Worm (Caenorhabditis elegans) whole organism, young adult: Measurements from ENCODE around the gene pak-2.

Source experiments
- B0035.1 ChIP-seq: sonication (generic microtip); optimal IDR thresholded peaks from 2 replicates; lab custom pipeline; 2016; ENCODE audit warnings: missing genetic modification characterization, mild to moderate bottlenecking, missing compliant biosample characterization, missing genotype, missing genetic modification reagents
- B0261.1 ChIP-seq: sonication (generic microtip); optimal IDR thresholded peaks from 2 replicates; lab custom pipeline; 2016; ENCODE audit warnings: mild to moderate bottlenecking, missing genetic modification characterization, moderate library complexity, missing compliant biosample characterization
- B0336.3 ChIP-seq: fragments of 200-800 bp; sonication (Bioruptor generic); IDR thresholded peaks from 2 replicates; pipeline ENCODE4 v1.3.6; 2022; ENCODE audit warnings: missing genetic modification characterization, missing compliant biosample characterization
- D2030.7 ChIP-seq: fragments of 200-800 bp; sonication (Bioruptor generic); IDR thresholded peaks from 2 replicates; pipeline ENCODE4 v1.3.6; 2022; ENCODE audit warnings: missing genetic modification reagents, missing genetic modification characterization, missing compliant biosample characterization
- F10E7.11 ChIP-seq: sonication (generic microtip); optimal IDR thresholded peaks from 2 replicates; lab custom pipeline; 2017; ENCODE audit warnings: mild to moderate bottlenecking, missing genetic modification characterization, moderate library complexity, missing compliant biosample characterization
- F33H1.4 ChIP-seq: fragments of 200-800 bp; sonication (Bioruptor generic); IDR thresholded peaks from 2 replicates; pipeline ENCODE4 v1.3.6; 2022; ENCODE audit warnings: missing genetic modification reagents, missing genetic modification characterization, missing compliant biosample characterization
- F52B5.7 ChIP-seq: sonication (generic microtip); optimal IDR thresholded peaks from 2 replicates; lab custom pipeline; 2016; ENCODE audit warnings: mild to moderate bottlenecking, missing genetic modification characterization, missing compliant biosample characterization
- K12H6.12 ChIP-seq: fragments of 200-800 bp; sonication (Bioruptor generic); optimal IDR thresholded peaks from 2 replicates; lab custom pipeline; 2018; ENCODE audit warnings: mild to moderate bottlenecking, missing genetic modification characterization, missing compliant biosample characterization
- T07F8.4 ChIP-seq: sonication (generic microtip); optimal IDR thresholded peaks from 2 replicates; lab custom pipeline; 2016; ENCODE audit warnings: mild to moderate bottlenecking, missing genetic modification characterization, moderate library complexity, missing compliant biosample characterization
- T26A5.8 ChIP-seq: sonication (generic microtip); optimal IDR thresholded peaks from 2 replicates; lab custom pipeline; 2016; ENCODE audit warnings: missing genetic modification characterization, missing compliant biosample characterization
- Y53F4B.3 ChIP-seq: fragments of 200-800 bp; sonication (Bioruptor generic); IDR thresholded peaks from 2 replicates; pipeline ENCODE4 v1.3.6; 2022; ENCODE audit warnings: missing genetic modification reagents, missing genetic modification characterization, missing compliant biosample characterization
- aptf-3 ChIP-seq: fragments of 200-800 bp; sonication (Bioruptor generic); IDR thresholded peaks from 2 replicates; pipeline ENCODE4 v1.3.6; 2022; ENCODE audit warnings: missing genetic modification characterization, missing compliant biosample characterization
- attf-3 ChIP-seq: fragments of 200-800 bp; sonication (Bioruptor generic); conservative IDR thresholded peaks from 2 replicates; pipeline ENCODE4 v1.3.6; 2022; ENCODE audit warnings: missing genetic modification reagents, missing genetic modification characterization, missing compliant biosample characterization
- attf-5 ChIP-seq: fragments of 200-800 bp; sonication (Bioruptor generic); optimal IDR thresholded peaks from 2 replicates; lab custom pipeline; 2018; ENCODE audit warnings: mild to moderate bottlenecking, missing genetic modification characterization, missing compliant biosample characterization
- bed-1 ChIP-seq: fragments of 200-800 bp; sonication (Bioruptor generic); IDR thresholded peaks from 2 replicates; pipeline ENCODE4 v1.3.6; 2022; ENCODE audit warnings: missing genetic modification reagents, missing genetic modification characterization, missing compliant biosample characterization
- ceh-100 ChIP-seq: fragments of 200-800 bp; sonication (Bioruptor generic); IDR thresholded peaks from 2 replicates; pipeline ENCODE4 v1.3.6; 2022; ENCODE audit warnings: missing genetic modification reagents, missing genetic modification characterization, missing compliant biosample characterization
- ceh-58 ChIP-seq: fragments of 200-800 bp; sonication (Bioruptor generic); IDR thresholded peaks from 2 replicates; pipeline ENCODE4 v1.3.6; 2022; ENCODE audit warnings: missing genetic modification characterization, missing compliant biosample characterization
- ceh-79 ChIP-seq: sonication (generic microtip); optimal IDR thresholded peaks from 2 replicates; lab custom pipeline; 2017; ENCODE audit warnings: mild to moderate bottlenecking, missing genetic modification characterization, missing compliant biosample characterization
- chd-7 ChIP-seq: sonication (generic microtip); optimal IDR thresholded peaks from 2 replicates; lab custom pipeline; 2016; ENCODE audit warnings: mild to moderate bottlenecking, missing genetic modification characterization, moderate library complexity, missing compliant biosample characterization
- dox-1 ChIP-seq: fragments of 200-800 bp; sonication (Bioruptor generic); IDR thresholded peaks from 2 replicates; pipeline ENCODE4 v1.3.6; 2022; ENCODE audit warnings: missing genetic modification reagents, missing genetic modification characterization, missing compliant biosample characterization
- efl-1 ChIP-seq: fragments of 150-350 bp; optimal IDR thresholded peaks from 2 replicates; lab custom pipeline; 2014; ENCODE audit warnings: missing biosample characterization, missing genetic modification reagents, missing genetic modification characterization
- ets-4 ChIP-seq: fragments of 200-800 bp; sonication (Bioruptor generic); optimal IDR thresholded peaks from 2 replicates; lab custom pipeline; 2018; ENCODE audit warnings: mild to moderate bottlenecking, missing genetic modification characterization, missing compliant biosample characterization
- fkh-3 ChIP-seq: sonication (generic microtip); optimal IDR thresholded peaks from 2 replicates; lab custom pipeline; 2016; ENCODE audit warnings: mild to moderate bottlenecking, missing genetic modification characterization, missing compliant biosample characterization
- gei-17 ChIP-seq: fragments of 200-800 bp; sonication (Bioruptor generic); optimal IDR thresholded peaks from 2 replicates; lab custom pipeline; 2018; ENCODE audit warnings: mild to moderate bottlenecking, missing genetic modification characterization, missing compliant biosample characterization
- him-1 ChIP-seq: sonication (generic microtip); optimal IDR thresholded peaks from 2 replicates; lab custom pipeline; 2016; ENCODE audit warnings: missing genotype, missing genetic modification reagents, missing genetic modification characterization, missing compliant biosample characterization
- hsf-1 ChIP-seq: fragments of 200-800 bp; sonication (Bioruptor generic); IDR thresholded peaks from 2 replicates; pipeline ENCODE4 v1.3.6; 2022; ENCODE audit warnings: missing genetic modification reagents, missing genetic modification characterization, missing compliant biosample characterization
- let-607 ChIP-seq, 2 experiments: fragments of 200-800 bp in 1 of 2; sonication (Bioruptor generic) in 1 of 2; sonication (generic microtip) in 1 of 2; optimal IDR thresholded peaks; 2 replicates each; lab custom pipeline; 2016 to 2018; ENCODE audit warnings: mild to moderate bottlenecking in 2 of 2, missing compliant biosample characterization in 2 of 2, missing genetic modification characterization in 2 of 2, moderate library complexity in 2 of 2, missing genotype in 1 of 2
- lin-35 ChIP-seq, 3 experiments: fragments of 150-350 bp in 2 of 3; sonication (generic microtip) in 1 of 3; optimal IDR thresholded peaks; 2 replicates each; lab custom pipeline; 2014 to 2018; ENCODE audit warnings: missing biosample characterization in 3 of 3, missing genetic modification characterization in 3 of 3, missing genetic modification reagents in 3 of 3
- lin-54 ChIP-seq: fragments of 200-800 bp; sonication (Bioruptor generic); optimal IDR thresholded peaks from 2 replicates; lab custom pipeline; 2018; ENCODE audit warnings: mild to moderate bottlenecking, missing genetic modification characterization, missing compliant biosample characterization
- lir-1 ChIP-seq: fragments of 200-800 bp; sonication (Bioruptor generic); conservative IDR thresholded peaks from 2 replicates; pipeline ENCODE4 v1.3.6; 2022; ENCODE audit warnings: missing genetic modification reagents, missing genetic modification characterization, missing compliant biosample characterization
- lsy-27 ChIP-seq: sonication (generic microtip); optimal IDR thresholded peaks from 2 replicates; lab custom pipeline; 2017; ENCODE audit warnings: missing genetic modification characterization, mild to moderate bottlenecking, missing compliant biosample characterization, antibody characterized with exemption, missing genotype, borderline replicate concordance; ENCODE audit not compliant: insufficient read depth
- madf-3 ChIP-seq: fragments of 200-800 bp; sonication (Bioruptor generic); IDR thresholded peaks from 2 replicates; pipeline ENCODE4 v1.3.6; 2022; ENCODE audit warnings: missing genetic modification reagents, missing genetic modification characterization, missing compliant biosample characterization
- madf-8 ChIP-seq: fragments of 200-800 bp; sonication (Bioruptor generic); conservative IDR thresholded peaks from 2 replicates; pipeline ENCODE4 v1.3.6; 2022; ENCODE audit warnings: missing genetic modification reagents, missing genetic modification characterization, missing compliant biosample characterization
- mxl-1 ChIP-seq: sonication (generic microtip); optimal IDR thresholded peaks from 2 replicates; lab custom pipeline; 2016; ENCODE audit warnings: missing genetic modification characterization, missing compliant biosample characterization
- nfya-1 ChIP-seq: sonication (generic microtip); optimal IDR thresholded peaks from 2 replicates; lab custom pipeline; 2017; ENCODE audit warnings: antibody characterized with exemption, missing compliant biosample characterization, missing genetic modification characterization, borderline replicate concordance; ENCODE audit not compliant: insufficient read depth
- nfyb-1 ChIP-seq: fragments of 200-800 bp; sonication (Bioruptor generic); IDR thresholded peaks from 2 replicates; pipeline ENCODE4 v1.3.6; 2022; ENCODE audit warnings: missing genetic modification reagents, missing genetic modification characterization, missing compliant biosample characterization
- nhr-179 ChIP-seq: sonication (generic microtip); optimal IDR thresholded peaks from 2 replicates; lab custom pipeline; 2016; ENCODE audit warnings: mild to moderate bottlenecking, missing genetic modification characterization, missing compliant biosample characterization
- pha-4 ChIP-seq: fragments of 150-350 bp; sonication (generic microtip); optimal IDR thresholded peaks from 2 replicates; lab custom pipeline; 2014; ENCODE audit warnings: missing biosample characterization, missing genetic modification reagents, missing genetic modification characterization
- rec-8 ChIP-seq, 2 experiments: sonication (generic microtip); optimal IDR thresholded peaks; 2 replicates each; lab custom pipeline; 2016; ENCODE audit warnings: mild to moderate bottlenecking in 2 of 2, missing genetic modification characterization in 2 of 2, missing genetic modification reagents in 2 of 2, missing genotype in 2 of 2, missing biosample characterization in 1 of 2, missing compliant biosample characterization in 1 of 2, moderate library complexity in 1 of 2
- snpc-3.4 ChIP-seq: sonication (generic microtip); optimal IDR thresholded peaks from 2 replicates; lab custom pipeline; 2017; ENCODE audit warnings: missing genetic modification characterization, mild to moderate bottlenecking, missing compliant biosample characterization, antibody characterized with exemption, moderate library complexity, missing genotype, missing genetic modification reagents
- tbx-9 ChIP-seq: sonication (generic microtip); optimal IDR thresholded peaks from 2 replicates; lab custom pipeline; 2016; ENCODE audit warnings: borderline replicate concordance, missing genetic modification characterization, inconsistent platforms, missing compliant biosample characterization
- unc-130 ChIP-seq: sonication (generic microtip); optimal IDR thresholded peaks from 2 replicates; lab custom pipeline; 2016; ENCODE audit warnings: missing genetic modification reagents, missing genetic modification characterization, missing compliant biosample characterization
- unc-62 ChIP-seq: fragments of 150-350 bp; optimal IDR thresholded peaks from 2 replicates; lab custom pipeline; 2014; ENCODE audit warnings: missing biosample characterization, missing genetic modification reagents, missing genetic modification characterization
- ztf-18 ChIP-seq: sonication (generic microtip); optimal IDR thresholded peaks from 2 replicates; lab custom pipeline; 2016; ENCODE audit warnings: missing genotype, mild to moderate bottlenecking, missing genetic modification characterization, missing compliant biosample characterization
- ztf-25 ChIP-seq: fragments of 200-800 bp; sonication (Bioruptor generic); IDR thresholded peaks from 2 replicates; pipeline ENCODE4 v1.3.6; 2022; ENCODE audit warnings: missing genetic modification reagents, missing genetic modification characterization, missing compliant biosample characterization

Gene pak-2

ce11 chrV:11033241-11033640 lies 6.0 kb downstream of the pak-2 start:
- no peak for TF ChIP-seq fkh-3 (tag; lab: Kevin White, UChicago)
- no peak for TF ChIP-seq nhr-179 (tag; lab: Kevin White, UChicago)
- TF ChIP-seq let-607 (tag; optimal IDR thresholded peaks at IDR 0.05; lab: Kevin White, UChicago) = no peak
- no peak for TF ChIP-seq K12H6.12 (tag; lab: Kevin White, UChicago)
- no peak for TF ChIP-seq madf-8 (GFP tag; lab: Robert Waterston, UW)
- TF ChIP-seq hsf-1 = no peak
- TF ChIP-seq pha-4 (tag; lab: Kevin White, UChicago) = no peak
- no peak for TF ChIP-seq unc-130
- no peak for TF ChIP-seq him-1
- TF ChIP-seq gei-17 (GFP tag; lab: Kevin White, UChicago) = no peak
- no peak for TF ChIP-seq attf-3 (GFP tag; lab: Robert Waterston, UW)
- TF ChIP-seq ceh-58 (GFP tag; lab: Robert Waterston, UW) = no peak
- TF ChIP-seq lir-1 (GFP tag; lab: Robert Waterston, UW) = no peak

ce11 chrV:11030675-11031074 lies 8.6 kb downstream of the pak-2 start:
- TF ChIP-seq aptf-3 (GFP tag; lab: Robert Waterston, UW) = no peak
- no peak for TF ChIP-seq ceh-79 (tag; lab: Kevin White, UChicago)
- no peak for TF ChIP-seq ztf-18 (tag; lab: Kevin White, UChicago)
- no peak for TF ChIP-seq mxl-1 (tag; lab: Kevin White, UChicago)
- no peak for TF ChIP-seq B0035.1
- TF ChIP-seq F10E7.11 (tag; lab: Kevin White, UChicago) = no peak
- TF ChIP-seq lir-1 (GFP tag; lab: Robert Waterston, UW) = no peak
- TF ChIP-seq ets-4 (GFP tag; lab: Kevin White, UChicago) = no peak
- TF ChIP-seq chd-7 = no peak
- TF ChIP-seq bed-1 (GFP tag; lab: Robert Waterston, UW) = no peak
- no peak for TF ChIP-seq B0261.1 (tag; lab: Kevin White, UChicago)
- no peak for TF ChIP-seq Y53F4B.3
- no peak for TF ChIP-seq tbx-9

ce11 chrV:11029309-11029708 lies 9.9 kb downstream of the pak-2 start:
- TF ChIP-seq T26A5.8 (tag; lab: Kevin White, UChicago) (no peak), F52B5.7 (tag; lab: Kevin White, UChicago) (no peak), snpc-3.4 (tag; lab: Kevin White, UChicago) (no peak), lsy-27 (no peak), ztf-25 (no peak), lir-1 (GFP tag; lab: Robert Waterston, UW) (peak; percentile 50; the same call in 1 of the 2 replicates), chd-7 (peak; percentile 9), lin-54 (GFP tag; lab: Kevin White, UChicago) (peak; percentile 92), madf-3 (GFP tag; lab: Robert Waterston, UW) (0 out of 2 replicates have a peak, but pooled peaks have one; percentile 56), B0261.1 (tag; lab: Kevin White, UChicago) (no peak), rec-8 (tag; optimal IDR thresholded peaks at IDR 0.05; lab: Kevin White, UChicago) (peak; percentile 14 to 26), T07F8.4 (tag; lab: Kevin White, UChicago) (no peak), hsf-1 (no peak), ceh-100 (GFP tag; lab: Robert Waterston, UW) (peak; percentile 53), lin-35 (GFP tag; optimal IDR thresholded peaks at IDR 0.05; lab: Kevin White, UChicago) (peak in 1 of 3 experiments; percentile 72), unc-62 (no peak), D2030.7 (GFP tag; lab: Robert Waterston, UW) (peak; percentile 41; the same call in 1 of the 2 replicates), nfya-1 (tag; lab: Kevin White, UChicago) (no peak), F33H1.4 (peak; percentile 43; the same call in 1 of the 2 replicates), nfyb-1 (GFP tag; lab: Robert Waterston, UW) (no peak), fkh-3 (tag; lab: Kevin White, UChicago) (no peak), him-1 (no peak), dox-1 (GFP tag; lab: Robert Waterston, UW) (peak; percentile 51; the same call in 1 of the 2 replicates), attf-5 (peak; percentile 5), B0336.3 (GFP tag; lab: Robert Waterston, UW) (no peak), efl-1 (GFP tag; lab: Kevin White, UChicago) (peak; percentile 72)
